Worm (Caenorhabditis elegans): ENCODE results near the gene asns-1.

asns-1 gene

ce11 chrV:8518283-8518682, 27.7 kb upstream of the asns-1 start (continued):
- TF ChIP-seq ets-5 (GFP tag; IDR thresholded peaks at IDR 0.05) (no peak), efl-3 (GFP tag; optimal IDR thresholded peaks at IDR 0.05) (no peak), mef-2 (tag; optimal IDR thresholded peaks at IDR 0.05) (no peak), efl-1 (optimal IDR thresholded peaks at IDR 0.05) (peak; percentile 26 to 34), efl-1 (GFP tag; optimal IDR thresholded peaks at IDR 0.05 in 1 of 2) (no peak), Y116A8C.19 (tag; optimal IDR thresholded peaks at IDR 0.05; ENCODE audit: borderline replicate concordance) (no peak), lin-13 (GFP tag; optimal IDR thresholded peaks at IDR 0.05) (no peak), nhr-12 (tag; optimal IDR thresholded peaks at IDR 0.05) (no peak), unc-30 (tag; optimal IDR thresholded peaks at IDR 0.05) (no peak), ceh-63 (GFP tag; optimal IDR thresholded peaks at IDR 0.05) (no peak), fkh-8 (tag; optimal IDR thresholded peaks at IDR 0.05) (no peak), sptf-1 (tag; optimal IDR thresholded peaks at IDR 0.05) (no peak), nhr-11 (tag; optimal IDR thresholded peaks at IDR 0.05) (no peak), ceh-90 (tag; optimal IDR thresholded peaks at IDR 0.05) (no peak), mep-1 (tag; optimal IDR thresholded peaks at IDR 0.05) (no peak), elt-2 (tag; optimal IDR thresholded peaks at IDR 0.05) (no peak), nhr-76 (tag; optimal IDR thresholded peaks at IDR 0.05) (no peak), ceh-88 (GFP tag; IDR thresholded peaks at IDR 0.05) (no peak), pax-3 (tag; optimal IDR thresholded peaks at IDR 0.05) (no peak), unc-62 (GFP tag; optimal IDR thresholded peaks at IDR 0.05) (no peak), lsy-2 (tag; optimal IDR thresholded peaks at IDR 0.05) (peak in 1 of 2 experiments; percentile 50), C34B4.2 (tag; optimal IDR thresholded peaks at IDR 0.05) (no peak), snpc-4 (tag; optimal IDR thresholded peaks at IDR 0.05) (no peak), skn-1 (tag; optimal IDR thresholded peaks at IDR 0.05) (peak; percentile 35), aly-2 (tag; optimal IDR thresholded peaks at IDR 0.05) (no peak), aha-1 (tag; optimal IDR thresholded peaks at IDR 0.05) (no peak), pag-3 (tag; optimal IDR thresholded peaks at IDR 0.05; ENCODE audit: borderline replicate concordance, insufficient read depth) (peak; percentile 45), nhr-237 (tag; optimal IDR thresholded peaks at IDR 0.05) (no peak), alr-1 (tag; optimal IDR thresholded peaks at IDR 0.05; ENCODE audit: borderline replicate concordance) (no peak), unc-86 (tag; optimal IDR thresholded peaks at IDR 0.05) (no peak), ztf-11 (tag; optimal IDR thresholded peaks at IDR 0.05) (no peak), nhr-19 (GFP tag; conservative IDR thresholded peaks at IDR 0.05) (no peak), fkh-4 (tag; optimal IDR thresholded peaks at IDR 0.05; ENCODE audit: borderline replicate concordance) (no peak), ceh-8 (GFP tag; optimal IDR thresholded peaks at IDR 0.05) (no peak), sox-4 (tag; optimal IDR thresholded peaks at IDR 0.05) (no peak), ceh-82 (tag; optimal IDR thresholded peaks at IDR 0.05) (peak in 1 of 3 experiments; percentile 24), C04F5.9 (tag; optimal IDR thresholded peaks at IDR 0.05) (no peak), ama-1 (optimal IDR thresholded peaks at IDR 0.05) (no peak), fos-1 (tag; optimal IDR thresholded peaks at IDR 0.05) (no peak), unc-98 (GFP tag; IDR thresholded peaks at IDR 0.05) (no peak), rnt-1 (tag; optimal IDR thresholded peaks at IDR 0.05) (peak; percentile 46), F16B12.6 (tag; optimal IDR thresholded peaks at IDR 0.05) (peak; percentile 13), elt-3 (tag; optimal IDR thresholded peaks at IDR 0.05) (no peak), mab-9 (GFP tag; IDR thresholded peaks at IDR 0.05) (no peak), lin-14 (GFP tag; optimal IDR thresholded peaks at IDR 0.05) (no peak), ces-1 (GFP tag; optimal IDR thresholded peaks at IDR 0.05) (no peak), unc-130 (tag; optimal IDR thresholded peaks at IDR 0.05) (no peak), fkh-10 (GFP tag; optimal IDR thresholded peaks at IDR 0.05) (no peak), C16A3.4 (tag; optimal IDR thresholded peaks at IDR 0.05) (no peak), nhr-28 (tag; optimal IDR thresholded peaks at IDR 0.05) (no peak), nhr-20 (tag; optimal IDR thresholded peaks at IDR 0.05) (peak; percentile 4), hlh-17 (GFP tag; optimal IDR thresholded peaks at IDR 0.05; ENCODE audit: borderline replicate concordance) (no peak), sup-37 (GFP tag; optimal IDR thresholded peaks at IDR 0.05) (no peak), nhr-84 (tag; optimal IDR thresholded peaks at IDR 0.05) (no peak), swsn-7 (tag; optimal IDR thresholded peaks at IDR 0.05) (peak; percentile 22)
